Worm (Caenorhabditis elegans): Measurements from ENCODE around the gene gck-3.

DNA sequence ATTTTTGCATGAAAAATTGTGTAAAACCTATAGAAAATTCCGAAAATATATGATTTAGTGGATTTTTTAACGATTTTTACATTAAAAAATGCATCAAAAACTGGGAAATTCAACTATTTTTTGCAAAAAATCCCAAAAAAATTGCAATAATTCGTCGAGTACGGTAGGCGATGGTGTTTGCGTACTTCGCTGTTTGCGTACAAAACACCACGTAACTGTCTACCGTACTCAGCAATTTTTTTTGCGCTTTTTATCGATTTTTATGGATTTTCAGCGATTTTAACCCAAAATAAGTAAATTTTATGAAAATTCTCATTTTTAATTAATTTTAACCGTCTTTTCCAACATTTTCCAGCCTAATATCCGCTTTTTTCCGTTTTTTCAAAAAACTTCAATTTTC is 16.3 kb upstream of the gck-3 start:
- no peak for TF ChIP-seq fos-1 (tag; optimal IDR thresholded peaks at IDR 0.05)
- TF ChIP-seq ztf-11 (tag; optimal IDR thresholded peaks at IDR 0.05) = no peak
- TF ChIP-seq lin-39 (tag; optimal IDR thresholded peaks at IDR 0.05) = no peak
